Fruit fly (Drosophila melanogaster) whole organism, prepupa: ENCODE measurements around the gene CG6650.

Source experiments
- CG10631 ChIP-seq: fragments of 200-800 bp; sonication (Bioruptor generic); optimal IDR thresholded peaks from 2 replicates; lab custom pipeline; 2016; ENCODE audit warnings: missing biosample characterization, missing genetic modification characterization
- CG15336 ChIP-seq: fragments of 200-800 bp; sonication (Bioruptor generic); IDR thresholded peaks from 2 replicates; pipeline ENCODE4 v1.3.6; 2022; ENCODE audit warnings: missing biosample characterization, missing genetic modification characterization
- CG16779 ChIP-seq: fragments of 200-800 bp; sonication (Bioruptor generic); optimal IDR thresholded peaks from 3 replicates; lab custom pipeline; 2017; ENCODE audit warnings: missing biosample characterization, mild to moderate bottlenecking, missing genetic modification characterization
- CG3032 ChIP-seq: fragments of 200-800 bp; optimal IDR thresholded peaks from 2 replicates; lab custom pipeline; 2019; ENCODE audit warnings: missing biosample characterization, mild to moderate bottlenecking, missing genetic modification characterization, moderate library complexity
- CG6163 ChIP-seq: fragments of 200-800 bp; sonication (Bioruptor generic); IDR thresholded peaks from 3 replicates; pipeline ENCODE4 v1.3.6; 2022; ENCODE audit warnings: missing biosample characterization, missing genetic modification characterization
- CG6276 ChIP-seq: fragments of 200-800 bp; sonication (Bioruptor generic); optimal IDR thresholded peaks from 2 replicates; lab custom pipeline; 2017; ENCODE audit warnings: missing biosample characterization, mild to moderate bottlenecking, missing genetic modification characterization
- CG6808 ChIP-seq: fragments of 200-800 bp; sonication (Bioruptor generic); optimal IDR thresholded peaks from 3 replicates; lab custom pipeline; 2017; ENCODE audit warnings: missing biosample characterization, missing genetic modification characterization, mild to moderate bottlenecking, moderate library complexity, missing genetic modification reagents
- CG6854 ChIP-seq: fragments of 200-800 bp; sonication (Bioruptor generic); optimal IDR thresholded peaks from 2 replicates; lab custom pipeline; 2017; ENCODE audit warnings: missing biosample characterization, mild to moderate bottlenecking, missing genetic modification characterization
- CG7368 ChIP-seq: fragments of 200-800 bp; sonication (Bioruptor generic); optimal IDR thresholded peaks from 3 replicates; lab custom pipeline; 2016; ENCODE audit warnings: missing biosample characterization, missing genetic modification characterization
- CG8319 ChIP-seq: fragments of 200-800 bp; sonication (Bioruptor generic); optimal IDR thresholded peaks from 3 replicates; lab custom pipeline; 2016; ENCODE audit warnings: missing biosample characterization, missing genetic modification characterization
- CG8632 ChIP-seq: fragments of 200-800 bp; sonication (Bioruptor generic); optimal IDR thresholded peaks from 3 replicates; lab custom pipeline; 2016; ENCODE audit warnings: missing biosample characterization, missing genetic modification characterization
- CG9139 ChIP-seq: fragments of 200-800 bp; sonication (Bioruptor generic); optimal IDR thresholded peaks from 3 replicates; lab custom pipeline; 2017; ENCODE audit warnings: missing biosample characterization, mild to moderate bottlenecking, missing genetic modification characterization
- Eip75B ChIP-seq: fragments of 200-800 bp; sonication (Bioruptor generic); optimal IDR thresholded peaks from 3 replicates; lab custom pipeline; 2016; ENCODE audit warnings: missing biosample characterization, missing genetic modification characterization
- Eip78C ChIP-seq: fragments of 200-800 bp; sonication (Bioruptor generic); peaks from one replicate; lab custom pipeline; 2016; ENCODE audit warnings: missing biosample characterization, missing genetic modification characterization
- Ets21C ChIP-seq: fragments of 200-800 bp; sonication (Bioruptor generic); optimal IDR thresholded peaks from 3 replicates; lab custom pipeline; 2016; ENCODE audit warnings: missing biosample characterization, missing genetic modification characterization
- Gug ChIP-seq: fragments of 200-800 bp; sonication (Bioruptor generic); IDR thresholded peaks from 2 replicates; pipeline ENCODE4 v1.3.6; 2022; ENCODE audit warnings: missing biosample characterization, missing genetic modification characterization
- Hr39 ChIP-seq: fragments of 200-800 bp; sonication (Bioruptor generic); optimal IDR thresholded peaks from 2 replicates; lab custom pipeline; 2016; ENCODE audit warnings: missing biosample characterization, missing genetic modification characterization
- Hr4 ChIP-seq: fragments of 200-800 bp; sonication (Bioruptor generic); optimal IDR thresholded peaks from 3 replicates; lab custom pipeline; 2016; ENCODE audit warnings: missing biosample characterization, missing genetic modification characterization
- Smox ChIP-seq: fragments of 200-800 bp; sonication (Bioruptor generic); optimal IDR thresholded peaks from 3 replicates; lab custom pipeline; 2016; ENCODE audit warnings: missing biosample characterization, missing genetic modification characterization
- Sox102F ChIP-seq: fragments of 200-800 bp; sonication (Bioruptor generic); optimal IDR thresholded peaks from 2 replicates; lab custom pipeline; 2016; ENCODE audit warnings: missing biosample characterization, mild to moderate bottlenecking, missing genetic modification characterization
- eg ChIP-seq: fragments of 200-800 bp; sonication (Bioruptor generic); IDR thresholded peaks from 3 replicates; pipeline ENCODE4 v1.3.6; 2022; ENCODE audit warnings: missing biosample characterization, missing genetic modification characterization
- esn ChIP-seq: fragments of 200-800 bp; sonication (Bioruptor generic); optimal IDR thresholded peaks from 2 replicates; lab custom pipeline; 2016; ENCODE audit warnings: missing biosample characterization, mild to moderate bottlenecking, missing genetic modification characterization, moderate library complexity
- fd59A ChIP-seq: fragments of 200-800 bp; sonication (Bioruptor generic); optimal IDR thresholded peaks from 2 replicates; lab custom pipeline; 2017; ENCODE audit warnings: missing biosample characterization, mild to moderate bottlenecking, missing genetic modification characterization, missing genetic modification reagents
- fkh ChIP-seq: fragments of 200-800 bp; sonication (Bioruptor generic); optimal IDR thresholded peaks from 3 replicates; lab custom pipeline; 2017; ENCODE audit warnings: missing biosample characterization, mild to moderate bottlenecking, missing genetic modification characterization, moderate library complexity
- salr ChIP-seq, 2 experiments: fragments of 200-800 bp; sonication (Bioruptor generic); optimal IDR thresholded peaks; 3 replicates each; lab custom pipeline; 2016 to 2018; ENCODE audit warnings: missing biosample characterization in 2 of 2, missing genetic modification characterization in 2 of 2, mild to moderate bottlenecking in 1 of 2
- svp ChIP-seq: fragments of 200-800 bp; sonication (Bioruptor generic); peaks from one replicate; lab custom pipeline; 2016; ENCODE audit warnings: missing biosample characterization, missing genetic modification characterization
- topi ChIP-seq: fragments of 200-800 bp; sonication (Bioruptor generic); optimal IDR thresholded peaks from 3 replicates; lab custom pipeline; 2016; ENCODE audit warnings: missing biosample characterization, missing genetic modification characterization

The CG6650 gene

dm6 chr3L:13993742-13994719, 37.2 kb upstream of the CG6650 start, which contains the start of gene CtsK1 (continued):
- TF ChIP-seq Smox (GFP tag; lab: Kevin White, UChicago) = peak; percentile 58
- TF ChIP-seq fd59A (GFP tag; lab: Kevin White, UChicago) = no peak
- peak; percentile 50 for TF ChIP-seq Hr39 (GFP tag; lab: Kevin White, UChicago)
- TF ChIP-seq topi (GFP tag; lab: Kevin White, UChicago) = peak; percentile 31
- no peak for TF ChIP-seq Ets21C (GFP tag; lab: Kevin White, UChicago)
- TF ChIP-seq CG6808 (GFP tag; lab: Kevin White, UChicago) = peak; percentile 46
- peak; percentile 60 for TF ChIP-seq Eip75B (GFP tag; lab: Kevin White, UChicago)
- TF ChIP-seq Gug (GFP tag; lab: Robert Waterston, UW) = peak; percentile 68
- TF ChIP-seq salr (GFP tag; optimal IDR thresholded peaks at IDR 0.05; lab: Kevin White, UChicago) = no peak
- peak; percentile 91 for TF ChIP-seq eg
- peak; percentile 44 for TF ChIP-seq CG8632 (GFP tag; lab: Kevin White, UChicago)
- peak; percentile 58 for TF ChIP-seq Hr4 (GFP tag; lab: Kevin White, UChicago)
- TF ChIP-seq CG8319 = no peak
- TF ChIP-seq Sox102F (GFP tag; lab: Kevin White, UChicago) = no peak
- TF ChIP-seq CG9139 (GFP tag; lab: Kevin White, UChicago) = no peak
- peak; percentile 70 for TF ChIP-seq Eip78C (GFP tag; lab: Kevin White, UChicago)
- TF ChIP-seq CG16779 = no peak

DNA sequence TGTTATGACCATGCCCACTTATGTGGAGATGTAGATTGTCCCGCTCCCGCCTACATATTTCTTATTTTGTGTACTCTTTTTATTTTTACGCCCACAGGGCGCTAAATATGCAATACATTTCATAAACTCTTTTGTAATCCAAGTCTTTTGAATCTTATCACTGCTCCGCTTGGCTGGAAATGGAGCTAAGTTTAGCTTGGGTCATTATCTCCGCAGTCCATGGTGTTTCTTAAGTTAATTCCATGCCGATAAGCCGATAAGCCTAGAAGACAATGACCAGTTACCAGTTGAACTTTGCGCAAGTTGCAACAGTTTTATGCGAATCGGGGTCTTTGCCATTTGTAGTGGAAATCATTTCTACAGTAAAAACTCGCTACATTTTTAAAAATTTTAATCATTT, 34.8 kb upstream of the CG6650 start:
- no peak for TF ChIP-seq CG15336
- TF ChIP-seq CG6276 = no peak
- peak; percentile 46 for TF ChIP-seq Eip78C (GFP tag; lab: Kevin White, UChicago)
- TF ChIP-seq esn (GFP tag; lab: Kevin White, UChicago) = no peak
- TF ChIP-seq, all 60 proteins: peak for 1

DNA sequence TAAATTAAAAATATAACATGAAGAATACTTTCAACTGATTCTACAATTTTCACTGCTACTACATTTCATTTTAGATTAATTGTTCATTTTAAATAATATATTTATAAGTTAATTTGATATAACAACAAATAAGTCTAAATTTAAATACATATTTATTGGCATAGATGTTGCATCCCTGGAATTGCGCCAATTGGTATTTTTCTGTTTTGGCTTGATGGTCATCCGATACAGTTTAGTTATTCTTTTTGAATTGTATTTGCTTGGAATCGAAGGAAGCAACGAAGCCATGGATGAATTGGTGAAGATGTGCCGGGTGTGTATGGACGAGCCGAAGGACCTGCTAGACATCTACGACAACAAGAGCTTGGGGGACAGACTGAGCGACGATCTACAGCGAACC, 34.3 kb upstream of the CG6650 start, which contains the start of gene CG17361:
CG17361 (plus strand) TSS at position 200 of the 400 bp plus-strand sequence.
- TF ChIP-seq svp (GFP tag; lab: Kevin White, UChicago) = no peak
- TF ChIP-seq CG3032 = peak; percentile 21

DNA sequence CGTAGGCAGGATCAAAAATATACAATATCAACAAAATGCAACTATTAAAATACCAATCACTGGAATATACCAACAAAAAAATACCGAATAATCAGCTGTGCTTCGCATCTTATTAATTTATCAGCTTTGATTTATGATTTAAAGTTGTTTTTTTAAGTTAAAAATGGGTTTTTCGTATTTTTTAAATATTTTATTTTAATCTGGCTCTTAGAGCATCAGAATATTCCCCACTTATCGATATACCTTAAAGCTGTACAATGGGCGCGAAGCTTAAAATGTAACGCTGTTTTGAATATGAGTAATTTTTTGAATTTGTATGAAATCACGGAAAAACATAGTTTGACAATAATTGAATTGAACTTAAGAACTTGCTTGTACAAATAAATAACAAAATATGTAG, 32.0 kb upstream of the CG6650 start, which contains the start of gene CG17359:
CG17359 (minus strand) TSS at position 48 of the 400 bp plus-strand sequence.
- TF ChIP-seq CG8319 = no peak

DNA sequence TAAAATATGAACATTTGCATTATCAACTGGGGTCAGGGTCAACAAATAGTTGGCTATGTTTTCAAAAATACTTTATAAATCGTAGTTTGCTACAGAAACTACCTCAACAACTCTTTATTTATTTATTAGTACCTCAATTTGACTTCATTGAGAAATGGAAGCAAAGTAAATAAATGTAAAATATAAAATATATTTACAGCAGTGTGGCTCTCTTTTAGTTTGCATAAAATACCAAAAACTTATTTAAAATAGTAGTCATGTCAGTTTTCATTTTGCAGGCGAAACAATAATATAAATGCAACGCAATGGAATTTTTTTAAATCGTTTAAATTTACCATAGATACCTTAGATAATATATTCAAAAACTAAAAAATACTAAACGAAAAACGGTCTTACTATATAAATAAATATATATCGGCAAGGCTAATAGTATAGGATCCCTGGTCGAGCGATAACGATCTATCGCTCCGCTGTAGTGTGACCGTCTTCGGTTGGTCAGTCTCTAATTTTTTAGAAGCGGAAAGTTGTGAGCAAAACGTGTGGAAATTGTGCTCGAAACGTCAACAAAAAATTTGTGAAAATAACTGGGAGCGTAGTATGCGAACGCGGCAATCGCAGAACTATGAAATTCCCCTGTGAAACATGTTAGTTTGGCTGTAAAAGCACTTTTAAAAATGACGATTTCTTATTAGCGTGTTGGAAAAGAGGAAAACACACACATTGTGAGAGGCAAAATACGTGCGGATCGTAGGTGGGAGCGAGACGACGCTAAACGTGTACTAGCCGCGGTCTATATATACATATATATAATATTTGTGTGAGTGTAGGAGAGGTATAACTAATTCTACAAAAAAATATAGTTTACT, 29.4 kb upstream of the CG6650 start, which contains the start of the genes Nprl3 and upSET:
Nprl3 (minus strand) TSS at position 223 of the 866 bp plus-strand sequence.
upSET (plus strand) TSS at position 470 of the 866 bp plus-strand sequence.
- TF ChIP-seq CG10631 (GFP tag; lab: Kevin White, UChicago) (no peak), CG7368 (GFP tag; lab: Kevin White, UChicago) (no peak), Eip78C (GFP tag; lab: Kevin White, UChicago) (peak; percentile 23), CG6854 (GFP tag; lab: Kevin White, UChicago) (peak; percentile 45), CG3032 (peak; percentile 1), fkh (peak; percentile 56), CG6163 (0 out of 3 replicates have a peak, but pooled peaks have one; percentile 8)
